Fruit fly (Drosophila melanogaster): ENCODE results near the gene path.

DNA sequence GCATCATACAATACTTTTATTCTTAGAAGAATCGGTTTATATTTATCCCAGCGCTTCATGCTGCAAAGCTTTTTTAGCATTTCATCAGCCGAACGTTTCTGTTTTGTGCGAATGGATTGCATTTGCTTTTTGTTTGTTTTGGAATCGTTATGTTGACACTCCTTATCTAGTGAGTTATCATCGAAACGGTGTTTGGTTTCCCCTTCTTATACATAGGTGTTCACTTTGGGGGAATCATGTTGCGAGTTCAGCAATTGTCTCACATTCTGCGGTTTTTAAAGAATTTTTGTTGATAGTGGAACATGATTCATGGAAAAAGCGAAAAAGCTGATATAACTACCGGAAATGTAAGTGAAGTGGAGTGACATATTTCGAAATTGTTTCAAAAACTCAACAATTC is 2.8 kb downstream of the path start:
- TF ChIP-seq Dll (optimal IDR thresholded peaks at IDR 0.05), result no peak
- TF ChIP-seq usp (GFP tag; optimal IDR thresholded peaks at IDR 0.05), result no peak
- TF ChIP-seq CG8478 (optimal IDR thresholded peaks at IDR 0.05), result no peak
- TF ChIP-seq EcR (GFP tag; optimal IDR thresholded peaks at IDR 0.05), result no peak
- no peak for TF ChIP-seq pan (optimal IDR thresholded peaks at IDR 0.05)
